Fruit fly (Drosophila melanogaster) whole organism, adult: Measurements from ENCODE around the gene Syx17.

ENCODE experiments used
- CG11617 ChIP-seq: fragments of 200-800 bp; sonication (Bioruptor generic); optimal IDR thresholded peaks from 2 replicates; lab custom pipeline; 2017; ENCODE audit warnings: mild to moderate bottlenecking, missing biosample characterization, missing genetic modification reagents, missing genetic modification characterization
- CG12768 ChIP-seq: fragments of 200-800 bp; sonication (Bioruptor generic); optimal IDR thresholded peaks from 2 replicates; lab custom pipeline; 2017; ENCODE audit warnings: missing biosample characterization, missing genetic modification characterization, mild to moderate bottlenecking, moderate library complexity, missing genetic modification reagents
- CG14711 ChIP-seq: fragments of 200-800 bp; sonication (Bioruptor generic); optimal IDR thresholded peaks from 2 replicates; lab custom pipeline; 2018; ENCODE audit warnings: missing biosample characterization, mild to moderate bottlenecking, missing genetic modification characterization, moderate library complexity
- CG1620 ChIP-seq: fragments of 200-800 bp; sonication (Bioruptor generic); optimal IDR thresholded peaks from 2 replicates; lab custom pipeline; 2016; ENCODE audit warnings: missing biosample characterization, missing genetic modification characterization
- CG33017 ChIP-seq: fragments of 200-800 bp; sonication (Bioruptor generic); optimal IDR thresholded peaks from 2 replicates; lab custom pipeline; 2018; ENCODE audit warnings: missing biosample characterization, mild to moderate bottlenecking, missing genetic modification characterization, moderate library complexity
- CG5204 ChIP-seq: fragments of 200-800 bp; sonication (Bioruptor generic); optimal IDR thresholded peaks from 2 replicates; lab custom pipeline; 2016; ENCODE audit warnings: missing biosample characterization, missing genetic modification characterization
- CG7045 ChIP-seq: fragments of 200-800 bp; sonication (Bioruptor generic); optimal IDR thresholded peaks from 2 replicates; lab custom pipeline; 2017; ENCODE audit warnings: missing biosample characterization, mild to moderate bottlenecking, missing genetic modification characterization
- CG7101 ChIP-seq: fragments of 200-800 bp; sonication (Bioruptor generic); optimal IDR thresholded peaks from 2 replicates; lab custom pipeline; 2018; ENCODE audit warnings: missing biosample characterization, mild to moderate bottlenecking, missing genetic modification characterization, moderate library complexity
- Clk ChIP-seq: fragments of 200-800 bp; sonication (Bioruptor generic); optimal IDR thresholded peaks from 2 replicates; lab custom pipeline; 2017; ENCODE audit warnings: missing biosample characterization, missing genetic modification characterization
- Crg-1 ChIP-seq: fragments of 200-800 bp; sonication (Bioruptor generic); optimal IDR thresholded peaks from 2 replicates; lab custom pipeline; 2016; ENCODE audit warnings: missing biosample characterization, missing genetic modification characterization
- Hr96 ChIP-seq: fragments of 200-800 bp; sonication (Bioruptor generic); optimal IDR thresholded peaks from 2 replicates; lab custom pipeline; 2016; ENCODE audit warnings: missing biosample characterization, missing genetic modification characterization
- Mnt ChIP-seq: fragments of 200-800 bp; sonication (Bioruptor generic); optimal IDR thresholded peaks from 2 replicates; lab custom pipeline; 2016; ENCODE audit warnings: missing biosample characterization, mild to moderate bottlenecking, missing genetic modification characterization
- bab1 ChIP-seq: fragments of 200-800 bp; sonication (Bioruptor generic); optimal IDR thresholded peaks from 3 replicates; lab custom pipeline; 2019; ENCODE audit warnings: missing biosample characterization, mild to moderate bottlenecking, missing genetic modification characterization, moderate library complexity
- cic ChIP-seq: fragments of 200-800 bp; sonication (Bioruptor generic); optimal IDR thresholded peaks from 2 replicates; lab custom pipeline; 2017; ENCODE audit warnings: missing biosample characterization, mild to moderate bottlenecking, missing genetic modification characterization, moderate library complexity
- cnc ChIP-seq, 2 experiments: fragments of >200 bp; optimal IDR thresholded peaks; 2 replicates each; lab custom pipeline; 2017
- kay ChIP-seq: fragments of 200-800 bp; sonication (Bioruptor generic); peaks from one replicate; lab custom pipeline; 2016; ENCODE audit warnings: missing biosample characterization, missing genetic modification characterization, borderline replicate concordance
- ovo ChIP-seq: fragments of 200-800 bp; sonication (Bioruptor generic); optimal IDR thresholded peaks from 2 replicates; lab custom pipeline; 2016; ENCODE audit warnings: missing biosample characterization, missing genetic modification characterization
- pad ChIP-seq: fragments of 200-800 bp; sonication (Bioruptor generic); optimal IDR thresholded peaks from 3 replicates; lab custom pipeline; 2017; ENCODE audit warnings: missing biosample characterization, missing genetic modification characterization, mild to moderate bottlenecking, moderate library complexity, missing genetic modification reagents
- tj ChIP-seq: fragments of 200-800 bp; sonication (Bioruptor generic); optimal IDR thresholded peaks from 3 replicates; lab custom pipeline; 2017; ENCODE audit warnings: missing biosample characterization, mild to moderate bottlenecking, missing genetic modification characterization, moderate library complexity
- toe ChIP-seq: fragments of 200-800 bp; sonication (Bioruptor generic); optimal IDR thresholded peaks from 2 replicates; lab custom pipeline; 2016; ENCODE audit warnings: missing biosample characterization, missing genetic modification characterization

The Syx17 gene

DNA sequence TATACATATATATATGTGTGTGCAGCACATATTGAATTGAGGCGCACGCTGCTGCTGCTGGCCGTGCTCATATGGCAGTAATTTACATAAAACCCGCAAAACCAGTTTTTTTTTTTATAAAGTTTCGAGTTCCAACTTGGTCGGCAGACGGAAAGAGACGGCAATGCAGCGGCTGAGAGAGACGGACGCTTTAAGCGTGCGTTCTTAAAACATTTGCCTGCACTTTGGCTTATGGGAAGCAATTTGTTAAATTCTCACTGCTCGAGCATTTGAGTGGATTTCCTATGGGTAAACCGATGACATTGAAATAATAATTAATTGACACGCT, 42.9 kb upstream of the Syx17 start:
- TF ChIP-seq kay (GFP tag; lab: Kevin White, UChicago), result no peak
- TF ChIP-seq tj (GFP tag; lab: Kevin White, UChicago), result peak; percentile 48
- no peak for TF ChIP-seq pad
- TF ChIP-seq CG1620, result no peak

DNA sequence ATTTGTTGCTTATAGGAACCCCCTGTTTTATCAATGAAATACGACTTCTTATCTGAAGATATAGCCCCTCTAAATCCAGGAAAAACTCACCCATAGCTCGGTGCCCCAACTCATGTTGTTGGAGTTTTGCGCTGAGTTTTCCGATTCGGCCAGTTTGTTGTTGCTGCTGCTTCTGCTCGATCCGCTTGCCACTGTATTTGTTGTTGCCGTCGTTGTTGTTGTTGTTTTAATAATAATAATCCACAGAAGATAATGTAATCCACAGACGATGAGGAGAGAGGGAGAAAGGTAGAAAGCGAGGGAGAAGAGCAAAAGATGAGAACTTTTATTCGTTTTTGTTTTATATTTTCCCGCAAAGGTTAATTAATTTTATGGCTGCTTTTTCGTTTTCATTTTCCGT, 40.4 kb upstream of the Syx17 start:
- TF ChIP-seq Crg-1 (GFP tag; lab: Kevin White, UChicago) (no peak), bab1 (GFP tag; lab: Kevin White, UChicago) (no peak), kay (GFP tag; lab: Kevin White, UChicago) (no peak), CG14711 (tag; lab: Kevin White, UChicago) (no peak), ovo (no peak), cnc (optimal IDR thresholded peaks at IDR 0.05; lab: Kevin White, UChicago) (no peak), Hr96 (no peak), Mnt (GFP tag; lab: Kevin White, UChicago) (no peak), CG1620 (no peak), pad (no peak), tj (GFP tag; lab: Kevin White, UChicago) (no peak), CG33017 (tag; lab: Kevin White, UChicago) (no peak), CG11617 (no peak), cic (GFP tag; lab: Kevin White, UChicago) (no peak), CG7045 (no peak)

DNA sequence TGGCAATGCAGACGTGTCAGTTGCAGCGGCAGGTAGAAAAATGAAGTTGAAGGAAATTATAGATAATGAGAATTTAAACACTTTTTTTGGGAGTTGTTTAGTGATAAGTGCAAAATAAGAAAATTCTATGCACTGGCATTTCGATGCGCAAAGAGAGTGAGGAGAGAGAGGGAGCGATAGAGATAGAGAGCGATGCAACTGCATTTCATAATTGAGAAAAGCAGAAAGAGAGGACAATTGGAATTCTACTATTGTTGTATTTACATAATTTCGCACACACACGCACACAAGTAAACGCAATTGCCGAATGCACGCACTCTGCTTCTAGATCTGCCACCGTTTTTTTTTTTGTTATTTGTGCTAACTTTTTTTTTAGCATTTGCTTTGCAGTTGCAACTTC, 39.8 kb upstream of the Syx17 start:
- TF ChIP-seq CG14711 (tag; lab: Kevin White, UChicago), result no peak
- TF ChIP-seq Clk (GFP tag; lab: Kevin White, UChicago), result no peak
- no peak for TF ChIP-seq CG12768 (GFP tag; lab: Kevin White, UChicago)
- no peak for TF ChIP-seq toe
- TF ChIP-seq cic (GFP tag; lab: Kevin White, UChicago), result no peak
- no peak for TF ChIP-seq CG7101
- no peak for TF ChIP-seq CG1620
- no peak for TF ChIP-seq kay (GFP tag; lab: Kevin White, UChicago)
- no peak for TF ChIP-seq tj (GFP tag; lab: Kevin White, UChicago)
- TF ChIP-seq Mnt (GFP tag; lab: Kevin White, UChicago), result no peak
- TF ChIP-seq CG7045, result no peak
- TF ChIP-seq CG5204 (GFP tag; lab: Kevin White, UChicago), result no peak
- TF ChIP-seq CG11617, result no peak
- no peak for TF ChIP-seq ovo
- no peak for TF ChIP-seq cnc (optimal IDR thresholded peaks at IDR 0.05; lab: Kevin White, UChicago)

DNA sequence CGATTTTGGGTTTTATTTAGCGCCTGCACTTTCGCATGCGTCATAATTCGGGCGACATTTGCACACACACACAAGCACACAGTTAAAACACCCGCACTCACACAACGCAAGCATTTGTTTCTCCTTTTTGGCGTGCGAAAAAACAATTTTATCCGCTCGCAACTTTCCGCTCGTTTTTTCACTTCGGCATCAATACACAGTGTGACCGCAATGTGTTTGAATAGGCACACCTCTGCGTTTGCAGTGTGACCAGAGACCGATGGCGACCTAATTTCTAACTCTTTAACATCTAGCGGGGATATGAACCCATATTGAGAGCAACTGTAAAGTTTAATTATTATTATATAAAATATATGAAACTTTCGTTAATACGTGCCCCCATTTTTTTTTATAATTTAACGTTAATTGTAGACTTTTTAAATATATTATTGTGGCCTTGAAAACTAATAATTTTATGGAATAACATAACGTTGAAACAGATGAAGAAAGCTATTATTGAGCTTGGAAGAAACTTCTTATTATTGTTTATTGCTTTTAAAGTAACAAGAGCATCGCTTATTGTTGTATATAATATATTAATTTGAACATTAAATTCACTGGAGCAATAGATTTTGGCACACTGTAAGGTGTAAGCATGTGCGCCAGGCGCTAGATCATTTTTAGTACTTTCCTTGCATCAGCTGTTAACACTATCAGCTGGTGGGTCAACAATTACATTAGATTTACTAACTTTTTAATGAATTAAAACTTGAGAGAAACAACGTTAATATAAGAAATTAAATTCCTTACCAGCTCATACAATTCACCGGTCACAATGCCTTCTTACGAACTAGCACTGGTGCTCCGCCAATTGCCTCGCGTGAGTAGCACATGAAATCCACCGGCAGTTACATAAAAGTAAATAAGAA, 39.1 kb upstream of the Syx17 start, which contains the start of the genes Cip4 and mRpS6:
Gene Cip4 (minus strand): TSS at position 216 of the 908 bp plus-strand sequence.
Gene mRpS6 (plus strand): TSS at position 664 of the 908 bp plus-strand sequence.
- TF ChIP-seq Crg-1 (GFP tag; lab: Kevin White, UChicago) (peak; percentile 8), CG1620 (peak; percentile 68), bab1 (GFP tag; lab: Kevin White, UChicago) (peak; percentile 63), tj (GFP tag; lab: Kevin White, UChicago) (peak; percentile 48), pad (peak; percentile 13), CG5204 (GFP tag; lab: Kevin White, UChicago) (peak; percentile 70), CG33017 (tag; lab: Kevin White, UChicago) (peak; percentile 54), kay (GFP tag; lab: Kevin White, UChicago) (peak; percentile 87), CG7045 (no peak), Clk (GFP tag; lab: Kevin White, UChicago) (no peak), CG12768 (GFP tag; lab: Kevin White, UChicago) (no peak), cic (GFP tag; lab: Kevin White, UChicago) (peak; percentile 30), Mnt (GFP tag; lab: Kevin White, UChicago) (peak; percentile 98), CG11617 (peak; percentile 81), Hr96 (peak; percentile 16), CG7101 (peak; percentile 78), ovo (peak; percentile 62), CG14711 (tag; lab: Kevin White, UChicago) (no peak), toe (peak; percentile 76), cnc (optimal IDR thresholded peaks at IDR 0.05; lab: Kevin White, UChicago) (no peak)

DNA sequence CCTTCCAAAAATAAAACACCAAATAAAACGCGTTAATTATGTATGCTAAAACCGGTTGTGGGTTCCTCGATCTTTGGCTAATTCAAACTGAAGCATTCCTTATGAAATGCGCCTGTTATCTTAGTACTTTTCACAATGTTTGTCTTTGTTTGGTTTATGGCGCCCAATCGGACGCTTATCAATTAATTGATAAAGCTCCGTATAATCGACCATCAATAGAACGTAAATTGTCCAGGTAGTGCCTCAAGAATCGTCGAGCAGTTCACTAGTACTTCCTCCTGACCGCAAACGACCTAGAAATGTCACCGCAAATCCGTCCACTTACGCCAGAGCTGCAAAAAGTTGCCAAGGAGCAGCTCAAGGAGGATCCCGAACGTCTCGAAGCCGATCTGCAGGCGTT, 38.1 kb upstream of the Syx17 start, which contains the start of gene CG33514:
Gene CG33514 (plus strand): TSS at position 238 of the 400 bp plus-strand sequence.
- no peak for TF ChIP-seq CG33017 (tag; lab: Kevin White, UChicago)
- TF ChIP-seq cic (GFP tag; lab: Kevin White, UChicago), result peak; percentile 53

DNA sequence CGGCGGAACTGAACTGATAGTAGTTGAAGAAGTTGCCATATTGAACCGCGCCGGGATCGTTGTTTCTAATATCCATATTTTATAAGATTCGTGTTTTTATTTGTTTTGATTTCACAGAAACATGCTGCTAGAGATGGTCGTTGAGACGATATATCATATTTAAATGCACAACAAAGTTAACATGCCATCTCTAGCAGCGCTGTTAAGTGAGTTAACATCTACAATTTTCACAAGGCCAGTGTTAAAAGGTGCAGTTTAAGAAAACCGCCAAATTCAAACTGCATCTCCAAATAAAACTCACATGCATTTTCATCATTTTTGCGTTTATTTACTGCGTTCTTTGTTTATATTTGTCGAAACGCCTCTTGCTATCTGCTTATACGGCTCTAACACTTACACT, 35.9 kb upstream of the Syx17 start, which contains the start of gene CG11342:
Gene CG11342 (minus strand): TSS at position 120 of the 400 bp plus-strand sequence.
- TF ChIP-seq CG7101 (peak; percentile 11), cic (GFP tag; lab: Kevin White, UChicago) (no peak), toe (no peak), Crg-1 (GFP tag; lab: Kevin White, UChicago) (no peak), bab1 (GFP tag; lab: Kevin White, UChicago) (peak; percentile 36), tj (GFP tag; lab: Kevin White, UChicago) (no peak), CG12768 (GFP tag; lab: Kevin White, UChicago) (no peak), cnc (optimal IDR thresholded peaks at IDR 0.05; lab: Kevin White, UChicago) (no peak), Mnt (GFP tag; lab: Kevin White, UChicago) (no peak), CG33017 (tag; lab: Kevin White, UChicago) (no peak), CG7045 (no peak), Clk (GFP tag; lab: Kevin White, UChicago) (no peak), CG1620 (no peak), Hr96 (no peak), pad (no peak), ovo (no peak), CG5204 (GFP tag; lab: Kevin White, UChicago) (no peak), kay (GFP tag; lab: Kevin White, UChicago) (peak; percentile 58), CG14711 (tag; lab: Kevin White, UChicago) (no peak)
